Fruit fly (Drosophila melanogaster): ENCODE data around the gene dmt.

Gene dmt

dm6 chr3R:9754487-9754886 lies 43.5 kb downstream of the dmt start, which contains the start of gene Tti1:
Gene Tti1, minus strand, starts transcription at chr3R:9754686.
- TF ChIP-seq CG14711 (tag; optimal IDR thresholded peaks at IDR 0.05), result no peak
- no peak for TF ChIP-seq kay (GFP tag; ENCODE audit: borderline replicate concordance)
- no peak for TF ChIP-seq CG12768 (GFP tag; optimal IDR thresholded peaks at IDR 0.05)
- no peak for TF ChIP-seq cnc (optimal IDR thresholded peaks at IDR 0.05)
- no peak for TF ChIP-seq CG1620 (GFP tag; optimal IDR thresholded peaks at IDR 0.05)
- no peak for TF ChIP-seq bab1 (GFP tag; optimal IDR thresholded peaks at IDR 0.05)
- TF ChIP-seq tj (GFP tag; optimal IDR thresholded peaks at IDR 0.05), result no peak
- no peak for TF ChIP-seq CG7101 (tag; optimal IDR thresholded peaks at IDR 0.05)

- TF ChIP-seq CG5204 (GFP tag; optimal IDR thresholded peaks at IDR 0.05) (no peak), bab1 (GFP tag; optimal IDR thresholded peaks at IDR 0.05) (peak; percentile 21), CG14711 (tag; optimal IDR thresholded peaks at IDR 0.05) (peak; percentile 71), CG7101 (tag; optimal IDR thresholded peaks at IDR 0.05) (no peak), CG11617 (GFP tag; optimal IDR thresholded peaks at IDR 0.05) (peak; percentile 4), cnc (optimal IDR thresholded peaks at IDR 0.05) (no peak), Crg-1 (GFP tag; optimal IDR thresholded peaks at IDR 0.05) (peak; percentile 19), ovo (GFP tag; optimal IDR thresholded peaks at IDR 0.05) (no peak), CG33017 (tag; optimal IDR thresholded peaks at IDR 0.05) (no peak)
Measured at dm6 chr3R:9756187-9756586, 45.2 kb downstream of the dmt start, which contains the start of the genes Alg12 and Rpt3R. Gene Alg12, plus strand, starts transcription at chr3R:9756491. Gene Rpt3R, minus strand, starts transcription at chr3R:9756510.

dm6 chr3R:9759360-9760191 lies 48.6 kb downstream of the dmt start, which contains the start of gene Mpi:
Gene Mpi, plus strand, starts transcription at chr3R:9759622.
- TF ChIP-seq CG7045 (GFP tag; optimal IDR thresholded peaks at IDR 0.05) (no peak), CG33017 (tag; optimal IDR thresholded peaks at IDR 0.05) (peak; percentile 21), CG1620 (GFP tag; optimal IDR thresholded peaks at IDR 0.05) (peak; percentile 23), Hr96 (GFP tag; optimal IDR thresholded peaks at IDR 0.05) (no peak), toe (GFP tag; optimal IDR thresholded peaks at IDR 0.05) (no peak), cnc (optimal IDR thresholded peaks at IDR 0.05) (no peak), Crg-1 (GFP tag; optimal IDR thresholded peaks at IDR 0.05) (no peak), CG14711 (tag; optimal IDR thresholded peaks at IDR 0.05) (no peak), Mnt (GFP tag; optimal IDR thresholded peaks at IDR 0.05) (peak; percentile 43), tj (GFP tag; optimal IDR thresholded peaks at IDR 0.05) (peak; percentile 38), CG11617 (GFP tag; optimal IDR thresholded peaks at IDR 0.05) (peak; percentile 50), bab1 (GFP tag; optimal IDR thresholded peaks at IDR 0.05) (peak; percentile 70), cic (GFP tag; optimal IDR thresholded peaks at IDR 0.05) (peak; percentile 85), CG12768 (GFP tag; optimal IDR thresholded peaks at IDR 0.05) (peak; percentile 44), pad (GFP tag; optimal IDR thresholded peaks at IDR 0.05) (no peak), kay (GFP tag; ENCODE audit: borderline replicate concordance) (no peak), CG5204 (GFP tag; optimal IDR thresholded peaks at IDR 0.05) (no peak), CG7101 (tag; optimal IDR thresholded peaks at IDR 0.05) (peak; percentile 2)

dm6 chr3R:9762955-9763931 lies 52.3 kb downstream of the dmt start, which contains the start of the genes Snap24 and CG8478:
Gene Snap24, minus strand, starts transcription at chr3R:9763150.
Gene CG8478, plus strand, starts transcription at chr3R:9763650.
- TF ChIP-seq CG1620 (GFP tag; optimal IDR thresholded peaks at IDR 0.05) (no peak), CG5204 (GFP tag; optimal IDR thresholded peaks at IDR 0.05) (no peak), cic (GFP tag; optimal IDR thresholded peaks at IDR 0.05) (no peak), CG12768 (GFP tag; optimal IDR thresholded peaks at IDR 0.05) (no peak), CG14711 (tag; optimal IDR thresholded peaks at IDR 0.05) (no peak), pad (GFP tag; optimal IDR thresholded peaks at IDR 0.05) (peak; percentile 51), kay (GFP tag; ENCODE audit: borderline replicate concordance) (no peak), bab1 (GFP tag; optimal IDR thresholded peaks at IDR 0.05) (peak; percentile 9), tj (GFP tag; optimal IDR thresholded peaks at IDR 0.05) (peak; percentile 0), Mnt (GFP tag; optimal IDR thresholded peaks at IDR 0.05) (peak; percentile 25), CG11617 (GFP tag; optimal IDR thresholded peaks at IDR 0.05) (peak; percentile 1), CG7101 (tag; optimal IDR thresholded peaks at IDR 0.05) (no peak), ovo (GFP tag; optimal IDR thresholded peaks at IDR 0.05) (no peak), Hr96 (GFP tag; optimal IDR thresholded peaks at IDR 0.05) (no peak), Crg-1 (GFP tag; optimal IDR thresholded peaks at IDR 0.05) (no peak)

Data from whole organism, adult.